Worm (Caenorhabditis elegans) whole organism, midembryonic: ENCODE results near the gene nhr-188.

Source experiments
- klf-2 ChIP-seq: fragments of 200-800 bp; sonication (Bioruptor generic); conservative IDR thresholded peaks from 2 replicates; pipeline ENCODE4 v1.3.6; 2022; ENCODE audit warnings: missing genetic modification reagents, missing genetic modification characterization, missing compliant biosample characterization
- tab-1 ChIP-seq: fragments of 200-800 bp; sonication (Bioruptor generic); IDR thresholded peaks from 2 replicates; pipeline ENCODE4 v1.3.6; 2022; ENCODE audit warnings: missing genetic modification characterization, missing compliant biosample characterization

DNA sequence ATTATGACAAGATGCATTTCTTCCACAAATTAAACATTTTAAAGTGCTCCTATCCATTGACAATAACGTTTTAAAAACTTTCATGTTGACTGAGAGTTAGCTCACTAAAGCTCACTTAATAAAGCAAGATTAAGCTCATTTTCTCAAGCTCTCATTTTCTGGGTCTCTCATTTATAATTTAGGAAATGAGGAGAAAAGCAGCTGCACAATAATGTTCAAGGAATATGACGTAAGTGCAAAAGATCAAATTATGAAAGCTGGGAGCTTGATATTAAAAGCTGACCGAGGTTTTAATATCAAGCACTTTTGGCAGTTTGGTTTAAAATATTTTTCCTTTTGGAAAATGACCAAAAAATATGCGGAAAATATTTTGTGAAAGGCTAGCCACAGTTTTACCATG, at the start of gene nhr-188:
- TF ChIP-seq klf-2 (GFP tag; lab: Robert Waterston, UW) (no peak), tab-1 (GFP tag; lab: Robert Waterston, UW) (no peak)
